Fruit fly (Drosophila melanogaster) whole organism, embryonic: ENCODE measurements around the gene CG7564.

Source experiments
- Asciz ChIP-seq: fragments of 200-800 bp; sonication (Bioruptor generic); optimal IDR thresholded peaks from 2 replicates; lab custom pipeline; 2017; ENCODE audit warnings: missing biosample characterization, mild to moderate bottlenecking, missing genetic modification characterization, missing genetic modification reagents
- Blimp-1 ChIP-seq: fragments of 200-800 bp; sonication (Bioruptor generic); optimal IDR thresholded peaks from 3 replicates; lab custom pipeline; 2018; ENCODE audit warnings: missing biosample characterization, missing genetic modification characterization, mild to moderate bottlenecking, moderate library complexity, missing genetic modification reagents
- CG12391 ChIP-seq: fragments of 200-800 bp; sonication (Bioruptor generic); optimal IDR thresholded peaks from 3 replicates; lab custom pipeline; 2018; ENCODE audit warnings: missing biosample characterization, mild to moderate bottlenecking, missing genetic modification characterization, moderate library complexity
- CG13424 ChIP-seq: fragments of 200-800 bp; sonication (Bioruptor generic); optimal IDR thresholded peaks from 2 replicates; lab custom pipeline; 2019; ENCODE audit warnings: missing biosample characterization, mild to moderate bottlenecking, missing genetic modification characterization, moderate library complexity
- CG13775 ChIP-seq: fragments of 200-800 bp; sonication (Bioruptor generic); optimal IDR thresholded peaks from 3 replicates; lab custom pipeline; 2017; ENCODE audit warnings: missing biosample characterization, mild to moderate bottlenecking, missing genetic modification characterization
- CG14050 ChIP-seq: fragments of 200-800 bp; sonication (Bioruptor generic); IDR thresholded peaks from 3 replicates; pipeline ENCODE4 v1.3.6; 2022; ENCODE audit warnings: missing biosample characterization, missing genetic modification characterization
- CG14441 ChIP-seq: fragments of 200-800 bp; sonication (Bioruptor generic); IDR thresholded peaks from 2 replicates; pipeline ENCODE4 v1.3.6; 2022; ENCODE audit warnings: missing biosample characterization, missing genetic modification characterization
- CG15073 ChIP-seq: fragments of 200-800 bp; sonication (Bioruptor generic); optimal IDR thresholded peaks from 2 replicates; lab custom pipeline; 2016; ENCODE audit warnings: missing biosample characterization, missing genetic modification characterization
- CG1602 ChIP-seq: fragments of 200-800 bp; sonication (Bioruptor generic); optimal IDR thresholded peaks from 3 replicates; lab custom pipeline; 2016; ENCODE audit warnings: missing biosample characterization, missing genetic modification characterization
- CG18011 ChIP-seq: fragments of 200-800 bp; sonication (Bioruptor generic); optimal IDR thresholded peaks from 2 replicates; lab custom pipeline; 2017; ENCODE audit warnings: missing biosample characterization, missing genetic modification characterization, mild to moderate bottlenecking, moderate library complexity, missing genotype
- CG2199 ChIP-seq: fragments of 200-800 bp; sonication (Bioruptor generic); IDR thresholded peaks from 3 replicates; pipeline ENCODE4 v1.3.6; 2022; ENCODE audit warnings: missing biosample characterization, missing genetic modification characterization
- CG30431 ChIP-seq: fragments of 200-800 bp; sonication (Bioruptor generic); optimal IDR thresholded peaks from 2 replicates; lab custom pipeline; 2017; ENCODE audit warnings: missing biosample characterization, missing genetic modification characterization
- CG31365 ChIP-seq: fragments of 200-800 bp; sonication (Bioruptor generic); optimal IDR thresholded peaks from 2 replicates; lab custom pipeline; 2018; ENCODE audit warnings: missing biosample characterization, mild to moderate bottlenecking, missing genetic modification characterization
- CG34422 ChIP-seq: fragments of 200-800 bp; sonication (Bioruptor generic); IDR thresholded peaks from 3 replicates; pipeline ENCODE4 v1.3.6; 2022; ENCODE audit warnings: missing biosample characterization, missing genetic modification characterization
- CG3847 ChIP-seq: fragments of 200-800 bp; sonication (Bioruptor generic); IDR thresholded peaks from 2 replicates; pipeline ENCODE4 v1.3.6; 2022; ENCODE audit warnings: missing biosample characterization, missing genetic modification characterization
- CG4404 ChIP-seq: fragments of 200-800 bp; sonication (Bioruptor generic); IDR thresholded peaks from 2 replicates; pipeline ENCODE4 v1.3.6; 2022; ENCODE audit warnings: missing biosample characterization, missing genetic modification characterization
- CG4854 ChIP-seq: fragments of 200-800 bp; sonication (Bioruptor generic); optimal IDR thresholded peaks from 2 replicates; lab custom pipeline; 2016; ENCODE audit warnings: missing biosample characterization, missing genetic modification characterization, inconsistent platforms
- CG6683 ChIP-seq: fragments of 200-800 bp; sonication (Bioruptor generic); optimal IDR thresholded peaks from 2 replicates; lab custom pipeline; 2017; ENCODE audit warnings: missing biosample characterization, mild to moderate bottlenecking, missing genetic modification characterization, missing genetic modification reagents
- CG8281 ChIP-seq: fragments of 200-800 bp; sonication (Bioruptor generic); optimal IDR thresholded peaks from 2 replicates; lab custom pipeline; 2018; ENCODE audit warnings: missing biosample characterization, mild to moderate bottlenecking, missing genetic modification characterization, moderate library complexity
- CG9609 ChIP-seq: fragments of 200-800 bp; sonication (Bioruptor generic); optimal IDR thresholded peaks from 3 replicates; lab custom pipeline; 2016; ENCODE audit warnings: missing biosample characterization, missing genetic modification characterization
- Dfd ChIP-seq, 2 experiments: fragments of >200 bp; optimal IDR thresholded peaks; 2 replicates each; lab custom pipeline; 2017; ENCODE audit warnings: missing biosample characterization in 2 of 2, missing genetic modification characterization in 2 of 2
- Dref ChIP-seq: fragments of 200-800 bp; sonication (Bioruptor generic); IDR thresholded peaks from 2 replicates; pipeline ENCODE4 v1.3.6; 2022; ENCODE audit warnings: missing biosample characterization, missing genetic modification characterization
- E2f2 ChIP-seq: fragments of 200-800 bp; sonication (Bioruptor generic); IDR thresholded peaks from 2 replicates; pipeline ENCODE4 v1.3.6; 2022; ENCODE audit warnings: missing biosample characterization, missing genetic modification characterization
- Eip74EF ChIP-seq, 2 experiments: fragments of 200-800 bp in 1 of 2; fragments of >200 bp in 1 of 2; sonication (Bioruptor generic) in 1 of 2; optimal IDR thresholded peaks; 2 replicates each; lab custom pipeline; 2017 to 2019; ENCODE audit warnings: missing biosample characterization in 2 of 2, missing genetic modification characterization in 2 of 2, mild to moderate bottlenecking in 1 of 2, moderate library complexity in 1 of 2
- Med ChIP-seq: fragments of 200-800 bp; sonication (Bioruptor generic); peaks from one replicate; lab custom pipeline; 2016; ENCODE audit warnings: missing biosample characterization, missing genetic modification characterization, mild to moderate bottlenecking, inconsistent platforms, moderate library complexity
- Pdp1 ChIP-seq, 2 experiments: fragments of 200-800 bp; sonication (Bioruptor generic); optimal IDR thresholded peaks; 3 replicates each; lab custom pipeline; 2016; ENCODE audit warnings: missing biosample characterization in 2 of 2, missing genetic modification characterization in 2 of 2, mild to moderate bottlenecking in 1 of 2, moderate library complexity in 1 of 2
- Ssrp ChIP-seq: fragments of 200-800 bp; sonication (Bioruptor generic); optimal IDR thresholded peaks from 2 replicates; lab custom pipeline; 2018; ENCODE audit warnings: missing biosample characterization, mild to moderate bottlenecking, missing genetic modification characterization, moderate library complexity
- ac ChIP-seq: fragments of 200-800 bp; sonication (Bioruptor generic); optimal IDR thresholded peaks from 3 replicates; lab custom pipeline; 2017; ENCODE audit warnings: missing biosample characterization, mild to moderate bottlenecking, missing genetic modification characterization
- amos ChIP-seq: fragments of 200-800 bp; sonication (Bioruptor generic); IDR thresholded peaks from 2 replicates; pipeline ENCODE4 v1.3.6; 2022; ENCODE audit warnings: missing biosample characterization, missing genetic modification characterization; ENCODE audit not compliant: partially characterized antibody
- az2 ChIP-seq: fragments of 200-800 bp; sonication (Bioruptor generic); optimal IDR thresholded peaks from 3 replicates; lab custom pipeline; 2016; ENCODE audit warnings: missing biosample characterization, missing genetic modification characterization
- croc ChIP-seq: fragments of 200-800 bp; sonication (Bioruptor generic); conservative IDR thresholded peaks from 3 replicates; pipeline ENCODE4 v1.3.6; 2022; ENCODE audit warnings: missing biosample characterization, missing genetic modification characterization
- crp ChIP-seq, 2 experiments: fragments of 200-800 bp; sonication (Bioruptor generic); optimal IDR thresholded peaks; 2 replicates in 1 of 2; 3 replicates in 1 of 2; lab custom pipeline; 2017; ENCODE audit warnings: missing biosample characterization in 2 of 2, missing genetic modification characterization in 2 of 2, mild to moderate bottlenecking in 1 of 2, moderate library complexity in 1 of 2
- esg ChIP-seq: fragments of 200-800 bp; sonication (Bioruptor generic); conservative IDR thresholded peaks from 2 replicates; pipeline ENCODE4 v1.3.6; 2022; ENCODE audit warnings: missing biosample characterization, missing genetic modification characterization
- exex ChIP-seq: fragments of 200-800 bp; sonication (Bioruptor generic); optimal IDR thresholded peaks from 4 replicates; lab custom pipeline; 2018; ENCODE audit warnings: missing biosample characterization, mild to moderate bottlenecking, missing genetic modification characterization, moderate library complexity
- eyg ChIP-seq: fragments of 200-800 bp; sonication (Bioruptor generic); optimal IDR thresholded peaks from 3 replicates; lab custom pipeline; 2016; ENCODE audit warnings: missing biosample characterization, missing genetic modification characterization
- h ChIP-seq: fragments of >200 bp; optimal IDR thresholded peaks from 2 replicates; lab custom pipeline; 2017
- jumu ChIP-seq: fragments of 200-800 bp; sonication (Bioruptor generic); optimal IDR thresholded peaks from 3 replicates; lab custom pipeline; 2016; ENCODE audit warnings: missing biosample characterization, missing genetic modification characterization
- kni ChIP-seq: fragments of 200-800 bp; sonication (Bioruptor generic); optimal IDR thresholded peaks from 3 replicates; lab custom pipeline; 2017; ENCODE audit warnings: mild to moderate bottlenecking, missing biosample characterization, missing genetic modification reagents, missing genetic modification characterization
- pfk ChIP-seq: fragments of 200-800 bp; sonication (Bioruptor generic); optimal IDR thresholded peaks from 2 replicates; lab custom pipeline; 2018; ENCODE audit warnings: missing biosample characterization, mild to moderate bottlenecking, missing genetic modification characterization, moderate library complexity
- phol ChIP-seq: fragments of 200-800 bp; sonication (Bioruptor generic); optimal IDR thresholded peaks from 3 replicates; lab custom pipeline; 2018; ENCODE audit warnings: missing biosample characterization, mild to moderate bottlenecking, missing genetic modification characterization, moderate library complexity
- pnt ChIP-seq: fragments of 200-800 bp; sonication (Bioruptor generic); optimal IDR thresholded peaks from 3 replicates; lab custom pipeline; 2016; ENCODE audit warnings: missing biosample characterization, missing genetic modification characterization
- run ChIP-seq: fragments of 200-800 bp; sonication (Bioruptor generic); optimal IDR thresholded peaks from 3 replicates; lab custom pipeline; 2018; ENCODE audit warnings: missing biosample characterization, mild to moderate bottlenecking, missing genetic modification characterization
- scrt ChIP-seq: fragments of 200-800 bp; sonication (Bioruptor generic); optimal IDR thresholded peaks from 2 replicates; lab custom pipeline; 2018; ENCODE audit warnings: missing biosample characterization, mild to moderate bottlenecking, missing genetic modification characterization, moderate library complexity
- sd ChIP-seq: fragments of 200-800 bp; sonication (Bioruptor generic); optimal IDR thresholded peaks from 3 replicates; lab custom pipeline; 2018; ENCODE audit warnings: missing biosample characterization, mild to moderate bottlenecking, missing genetic modification characterization, moderate library complexity
- sens-2 ChIP-seq: fragments of 200-800 bp; sonication (Bioruptor generic); IDR thresholded peaks from 2 replicates; pipeline ENCODE4 v1.3.6; 2022; ENCODE audit warnings: missing biosample characterization, missing genetic modification characterization
- stc ChIP-seq: fragments of 200-800 bp; sonication (Bioruptor generic); IDR thresholded peaks from 2 replicates; pipeline ENCODE4 v1.3.6; 2022; ENCODE audit warnings: missing biosample characterization, missing genetic modification characterization
- tgo ChIP-seq: fragments of 200-800 bp; sonication (Bioruptor generic); IDR thresholded peaks from 3 replicates; pipeline ENCODE4 v1.3.6; 2022; ENCODE audit warnings: missing biosample characterization, missing genetic modification characterization
- unpg ChIP-seq: fragments of 200-800 bp; sonication (Bioruptor generic); optimal IDR thresholded peaks from 3 replicates; lab custom pipeline; 2018; ENCODE audit warnings: missing biosample characterization, mild to moderate bottlenecking, missing genetic modification characterization, moderate library complexity
- vfl ChIP-seq: fragments of 200-800 bp; sonication (Bioruptor generic); optimal IDR thresholded peaks from 2 replicates; lab custom pipeline; 2016; ENCODE audit warnings: missing biosample characterization, missing genetic modification characterization
- vvl ChIP-seq: fragments of 200-800 bp; sonication (Bioruptor generic); IDR thresholded peaks from 2 replicates; pipeline ENCODE4 v1.3.6; 2022; ENCODE audit warnings: missing biosample characterization, missing genetic modification characterization
- zf30C ChIP-seq: fragments of 200-800 bp; sonication (Bioruptor generic); optimal IDR thresholded peaks from 3 replicates; lab custom pipeline; 2018; ENCODE audit warnings: missing biosample characterization, mild to moderate bottlenecking, missing genetic modification characterization

Gene CG7564

dm6 chr3L:17534396-17534795, 20.3 kb downstream of the CG7564 start (continued):
- no peak for TF ChIP-seq CG15073 (GFP tag; lab: Kevin White, UChicago)
- no peak for TF ChIP-seq unpg
- no peak for TF ChIP-seq CG14050 (GFP tag; lab: Robert Waterston, UW)
- peak in 1 of 2 experiments; percentile 49 for TF ChIP-seq Eip74EF (GFP tag; optimal IDR thresholded peaks at IDR 0.05; lab: Kevin White, UChicago)
- TF ChIP-seq vfl: no peak
- TF ChIP-seq ac (GFP tag; lab: Kevin White, UChicago): no peak
- TF ChIP-seq CG3847: no peak
- TF ChIP-seq phol: no peak
- TF ChIP-seq eyg (GFP tag; lab: Kevin White, UChicago): no peak
- TF ChIP-seq CG13424 (tag; lab: Kevin White, UChicago): no peak
- TF ChIP-seq sens-2: no peak
- no peak for TF ChIP-seq croc (GFP tag; lab: Robert Waterston, UW)
- TF ChIP-seq CG31365 (tag; lab: Kevin White, UChicago): no peak
- TF ChIP-seq esg (GFP tag; lab: Robert Waterston, UW): no peak
- TF ChIP-seq Dfd (GFP tag; optimal IDR thresholded peaks at IDR 0.05; lab: Kevin White, UChicago): no peak
- no peak for TF ChIP-seq CG4404 (GFP tag; lab: Robert Waterston, UW)
- TF ChIP-seq, all 482 proteins: peak for 24

- no peak for TF ChIP-seq CG12391
- no peak for TF ChIP-seq jumu (GFP tag; lab: Kevin White, UChicago)
- no peak for TF ChIP-seq scrt (GFP tag; lab: Kevin White, UChicago)
- no peak for TF ChIP-seq CG8281
- TF ChIP-seq Blimp-1 (GFP tag; lab: Kevin White, UChicago): no peak
- TF ChIP-seq Med: no peak
- TF ChIP-seq h (lab: Kevin White, UChicago): no peak
- 0 out of 3 replicates have a peak, but pooled peaks have one; percentile 36 for TF ChIP-seq CG2199
- TF ChIP-seq vvl (GFP tag; lab: Robert Waterston, UW): peak; percentile 49; the same call in 1 of the 2 replicates
- no peak for TF ChIP-seq CG34422 (GFP tag; lab: Robert Waterston, UW)
- no peak for TF ChIP-seq amos (GFP tag; lab: Robert Waterston, UW)
- no peak for TF ChIP-seq CG6683 (GFP tag; lab: Kevin White, UChicago)
- no peak for TF ChIP-seq CG30431 (GFP tag; lab: Kevin White, UChicago)
- no peak for TF ChIP-seq CG18011 (GFP tag; lab: Kevin White, UChicago)
- no peak for TF ChIP-seq stc
- TF ChIP-seq crp (GFP tag; optimal IDR thresholded peaks at IDR 0.05; lab: Kevin White, UChicago): no peak
- TF ChIP-seq pnt (GFP tag; lab: Kevin White, UChicago): no peak
- no peak for TF ChIP-seq tgo (GFP tag; lab: Robert Waterston, UW)
- no peak for TF ChIP-seq kni (GFP tag; lab: Kevin White, UChicago)
- TF ChIP-seq CG9609 (GFP tag; lab: Kevin White, UChicago): no peak
- TF ChIP-seq pfk (GFP tag; lab: Kevin White, UChicago): peak; percentile 86
- TF ChIP-seq Pdp1 (GFP tag; optimal IDR thresholded peaks at IDR 0.05; lab: Kevin White, UChicago): no peak
- no peak for TF ChIP-seq sd (tag; lab: Kevin White, UChicago)
- TF ChIP-seq E2f2 (GFP tag; lab: Robert Waterston, UW): no peak
- no peak for TF ChIP-seq az2 (GFP tag; lab: Kevin White, UChicago)
- TF ChIP-seq Asciz (GFP tag; lab: Kevin White, UChicago): no peak
- TF ChIP-seq CG4854 (GFP tag; lab: Kevin White, UChicago): no peak
- TF ChIP-seq CG14441: 0 out of 2 replicates have a peak, but pooled peaks have one; percentile 10
- TF ChIP-seq run (tag; lab: Kevin White, UChicago): no peak
- no peak for TF ChIP-seq CG13775 (GFP tag; lab: Kevin White, UChicago)
- TF ChIP-seq Dref (GFP tag; lab: Robert Waterston, UW): no peak
- no peak for TF ChIP-seq CG1602 (GFP tag; lab: Kevin White, UChicago)
- peak; percentile 51 for TF ChIP-seq exex (tag; lab: Kevin White, UChicago)
- TF ChIP-seq Ssrp: no peak
- no peak for TF ChIP-seq zf30C (GFP tag; lab: Kevin White, UChicago)
Measured at dm6 chr3L:17535768-17536167, 21.7 kb downstream of the CG7564 start.
